Worm (Caenorhabditis elegans): ENCODE results near the gene nop-1.

DNA sequence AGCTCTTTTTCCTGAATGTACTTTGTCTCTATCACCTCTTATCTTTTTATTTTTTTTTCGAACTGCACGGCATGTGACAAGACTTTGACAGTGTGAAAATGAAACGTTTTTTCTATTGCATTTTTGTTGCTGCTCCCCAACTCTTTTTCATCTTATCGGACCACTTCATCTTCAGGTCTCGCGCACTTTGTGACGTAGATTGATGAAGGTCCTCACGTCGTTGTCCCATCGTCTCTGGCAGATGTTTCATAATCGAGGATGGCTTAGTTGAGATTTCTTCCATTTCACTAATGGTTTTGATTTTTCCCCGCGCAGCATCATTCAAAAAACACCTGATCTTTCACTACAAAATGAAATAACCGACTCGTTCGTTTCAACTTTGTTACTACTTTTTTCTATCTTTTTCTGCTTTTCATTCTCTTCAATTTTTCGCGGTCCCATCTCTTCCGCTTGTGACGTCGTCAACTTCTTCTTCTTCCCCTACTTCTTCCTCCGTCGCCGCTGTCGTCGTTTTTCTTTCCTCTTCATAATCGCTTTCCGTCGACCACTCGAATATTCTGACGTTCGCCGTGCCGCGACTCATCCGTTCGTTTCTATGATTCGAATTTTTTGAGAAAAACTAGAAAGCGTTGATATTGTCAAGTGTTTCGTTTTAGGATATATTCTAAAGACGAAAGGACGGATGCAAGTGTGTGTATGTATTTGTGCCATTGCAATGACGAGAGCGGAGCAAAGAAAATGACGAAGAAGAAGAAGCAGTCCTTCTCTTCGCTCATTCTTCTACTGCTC, 32.8 kb downstream of the nop-1 start, which contains the start of gene T04C9.2:
- TF ChIP-seq elt-3 (tag; optimal IDR thresholded peaks at IDR 0.05) (no peak), egl-27 (tag; optimal IDR thresholded peaks at IDR 0.05) (no peak), snpc-4 (tag; optimal IDR thresholded peaks at IDR 0.05) (no peak), nhr-23 (tag; optimal IDR thresholded peaks at IDR 0.05) (no peak)

All from whole organism, L2 larva.